Fruit fly (Drosophila melanogaster): ENCODE measurements around the gene CG10077.

dm6 chr3L:6976601-6977140, 21.0 kb upstream of the CG10077 start:
- TF ChIP-seq ey (GFP tag; optimal IDR thresholded peaks at IDR 0.05) (no peak), Hr78 (GFP tag; optimal IDR thresholded peaks at IDR 0.05) (no peak), pan (optimal IDR thresholded peaks at IDR 0.05) (no peak), h (GFP tag; optimal IDR thresholded peaks at IDR 0.05) (no peak), usp (GFP tag; optimal IDR thresholded peaks at IDR 0.05) (no peak), Myc (optimal IDR thresholded peaks at IDR 0.05) (no peak), fru (GFP tag; optimal IDR thresholded peaks at IDR 0.05) (no peak), psq (GFP tag; optimal IDR thresholded peaks at IDR 0.05) (no peak), br (GFP tag; optimal IDR thresholded peaks at IDR 0.05) (no peak), sage (GFP tag; optimal IDR thresholded peaks at IDR 0.05) (no peak), tai (GFP tag; optimal IDR thresholded peaks at IDR 0.05) (no peak), Jra (GFP tag; optimal IDR thresholded peaks at IDR 0.05) (no peak), brk (GFP tag; optimal IDR thresholded peaks at IDR 0.05) (no peak)

Data from whole organism, wandering third instar larva.